Worm (Caenorhabditis elegans) whole organism, late embryonic: ENCODE measurements around the gene flp-21.

Experiments used
- T23F11.4 ChIP-seq: fragments of 200-800 bp; sonication (Bioruptor generic); optimal IDR thresholded peaks from 2 replicates; lab custom pipeline; 2018; ENCODE audit warnings: mild to moderate bottlenecking, missing genetic modification characterization, missing compliant biosample characterization
- ceh-18 ChIP-seq: sonication (generic microtip); optimal IDR thresholded peaks from 2 replicates; lab custom pipeline; 2016; ENCODE audit warnings: missing genetic modification characterization, missing compliant biosample characterization

ce11 chrV:7775226-7775625 is 17.9 kb upstream of the flp-21 start:
- TF ChIP-seq ceh-18 (no peak), T23F11.4 (GFP tag; lab: Kevin White, UChicago) (no peak)
